Worm (Caenorhabditis elegans) whole organism, L3 larva: ENCODE data around the gene far-5.

Experiments
- fkh-10 ChIP-seq: sonication (generic microtip); optimal IDR thresholded peaks from 2 replicates; lab custom pipeline; 2017; ENCODE audit warnings: missing biosample characterization, missing genetic modification reagents, missing genetic modification characterization
- nfya-1 ChIP-seq: sonication (generic microtip); optimal IDR thresholded peaks from 2 replicates; lab custom pipeline; 2017; ENCODE audit warnings: missing genetic modification characterization, mild to moderate bottlenecking, missing compliant biosample characterization, antibody characterized with exemption, moderate library complexity; ENCODE audit not compliant: insufficient read depth
- nhr-11 ChIP-seq: fragments of 150-350 bp; optimal IDR thresholded peaks from 2 replicates; lab custom pipeline; 2014; ENCODE audit warnings: missing biosample characterization, missing genetic modification characterization
- sea-2 ChIP-seq: fragments of 150-350 bp; sonication (generic microtip); optimal IDR thresholded peaks from 4 replicates; lab custom pipeline; 2014; ENCODE audit warnings: missing biosample characterization, missing genetic modification reagents, missing genetic modification characterization
- unc-62 ChIP-seq: fragments of 150-350 bp; sonication (generic microtip); optimal IDR thresholded peaks from 4 replicates; lab custom pipeline; 2014; ENCODE audit warnings: missing biosample characterization, missing genetic modification reagents, missing genetic modification characterization

DNA sequence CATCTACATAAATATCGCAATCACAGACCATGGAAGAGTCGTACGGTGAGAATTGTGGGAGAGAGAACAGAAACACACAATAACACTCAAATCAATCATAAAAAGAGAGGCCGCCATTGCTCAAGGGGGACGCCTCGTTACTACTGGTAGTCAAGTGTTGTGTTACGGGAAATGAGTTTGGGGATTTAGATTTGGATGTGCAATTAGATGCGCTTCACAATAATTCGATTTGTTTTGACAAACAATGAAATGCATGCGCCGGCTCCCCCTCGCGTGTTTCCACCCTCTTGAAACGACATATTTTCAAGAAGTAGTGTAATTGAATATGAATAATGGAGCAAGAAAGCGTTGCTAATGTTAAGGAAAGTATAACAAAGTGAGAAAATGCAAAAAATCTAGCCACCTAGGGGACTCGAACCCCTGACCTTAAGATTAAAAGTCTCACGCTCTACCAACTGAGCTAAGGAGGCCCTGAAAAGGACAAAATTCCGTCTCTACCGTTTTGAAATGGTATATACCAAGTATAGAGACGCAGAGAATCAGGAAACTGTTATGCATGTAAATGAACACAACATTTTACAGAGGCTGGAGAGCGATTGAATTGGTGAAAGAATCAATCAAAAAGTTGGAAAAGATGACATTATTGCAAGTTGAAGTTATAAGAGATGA is 31.4 kb downstream of the far-5 start:
- TF ChIP-seq unc-62 (GFP tag; lab: Kevin White, UChicago) (no peak), nfya-1 (tag; lab: Kevin White, UChicago) (no peak), fkh-10 (GFP tag; lab: Kevin White, UChicago) (no peak), nhr-11 (tag; lab: Kevin White, UChicago) (no peak), sea-2 (no peak)
